Fruit fly (Drosophila melanogaster): ENCODE results near the gene STUB1.

- TF ChIP-seq h (optimal IDR thresholded peaks at IDR 0.05), result no peak
- TF ChIP-seq insv (optimal IDR thresholded peaks at IDR 0.05), result no peak
- no peak for TF ChIP-seq Sin3A (optimal IDR thresholded peaks at IDR 0.05)
- no peak for TF ChIP-seq psq (optimal IDR thresholded peaks at IDR 0.05)
Observed at dm6 chr2L:10425599-10425998, 11.7 kb upstream of the STUB1 start.

Measured in Kc167 (cell line).